Fruit fly (Drosophila melanogaster) whole organism, embryonic: ENCODE data around the gene CG32202.

Experiments
- Ada2b ChIP-seq: fragments of 200-800 bp; sonication (Bioruptor generic); IDR thresholded peaks from 2 replicates; pipeline ENCODE4 v1.3.6; 2022; ENCODE audit warnings: missing biosample characterization, missing genetic modification characterization
- Adf1 ChIP-seq: fragments of 200-800 bp; sonication (Bioruptor generic); IDR thresholded peaks from 2 replicates; pipeline ENCODE4 v1.3.6; 2022; ENCODE audit warnings: missing biosample characterization, missing genetic modification characterization
- CG11504 ChIP-seq: fragments of 200-800 bp; sonication (Bioruptor generic); optimal IDR thresholded peaks from 3 replicates; lab custom pipeline; 2019; ENCODE audit warnings: missing biosample characterization, mild to moderate bottlenecking, missing genetic modification characterization, moderate library complexity
- CG11560 ChIP-seq: fragments of 200-800 bp; sonication (Bioruptor generic); IDR thresholded peaks from 3 replicates; pipeline ENCODE4 v1.3.6; 2022; ENCODE audit warnings: missing biosample characterization, missing genetic modification characterization
- CG12236 ChIP-seq: fragments of 200-800 bp; sonication (Bioruptor generic); optimal IDR thresholded peaks from 2 replicates; lab custom pipeline; 2016; ENCODE audit warnings: missing biosample characterization, missing genetic modification characterization
- CG12391 ChIP-seq: fragments of 200-800 bp; sonication (Bioruptor generic); optimal IDR thresholded peaks from 3 replicates; lab custom pipeline; 2018; ENCODE audit warnings: missing biosample characterization, mild to moderate bottlenecking, missing genetic modification characterization, moderate library complexity
- CG14050 ChIP-seq: fragments of 200-800 bp; sonication (Bioruptor generic); IDR thresholded peaks from 3 replicates; pipeline ENCODE4 v1.3.6; 2022; ENCODE audit warnings: missing biosample characterization, missing genetic modification characterization
- CG17385 ChIP-seq: fragments of 200-800 bp; sonication (Bioruptor generic); optimal IDR thresholded peaks from 3 replicates; lab custom pipeline; 2018; ENCODE audit warnings: missing biosample characterization, mild to moderate bottlenecking, missing genetic modification characterization
- CG1832 ChIP-seq: fragments of 200-800 bp; sonication (Bioruptor generic); optimal IDR thresholded peaks from 2 replicates; lab custom pipeline; 2017; ENCODE audit warnings: missing biosample characterization, mild to moderate bottlenecking, missing genetic modification characterization, inconsistent platforms
- CG2129 ChIP-seq: fragments of 200-800 bp; sonication (Bioruptor generic); IDR thresholded peaks from 2 replicates; pipeline ENCODE4 v1.3.6; 2022; ENCODE audit warnings: missing biosample characterization, missing genetic modification characterization; ENCODE audit not compliant: partially characterized antibody
- CG2199 ChIP-seq: fragments of 200-800 bp; sonication (Bioruptor generic); IDR thresholded peaks from 3 replicates; pipeline ENCODE4 v1.3.6; 2022; ENCODE audit warnings: missing biosample characterization, missing genetic modification characterization
- CG33213 ChIP-seq: fragments of 200-800 bp; sonication (Bioruptor generic); optimal IDR thresholded peaks from 3 replicates; lab custom pipeline; 2016; ENCODE audit warnings: missing biosample characterization, missing genetic modification characterization
- CG7357 ChIP-seq: fragments of 200-800 bp; sonication (Bioruptor generic); IDR thresholded peaks from 3 replicates; pipeline ENCODE4 v1.3.6; 2022; ENCODE audit warnings: missing biosample characterization, missing genetic modification characterization
- CG7839 ChIP-seq: fragments of 200-800 bp; sonication (Bioruptor generic); optimal IDR thresholded peaks from 3 replicates; lab custom pipeline; 2018; ENCODE audit warnings: missing biosample characterization, mild to moderate bottlenecking, missing genetic modification characterization, moderate library complexity
- CG9932 ChIP-seq: fragments of 200-800 bp; sonication (Bioruptor generic); IDR thresholded peaks from 2 replicates; pipeline ENCODE4 v1.3.6; 2022; ENCODE audit warnings: missing biosample characterization, missing genetic modification characterization
- CTCF ChIP-seq: fragments of 200-800 bp; sonication (Bioruptor generic); optimal IDR thresholded peaks from 2 replicates; lab custom pipeline; 2017; ENCODE audit warnings: missing biosample characterization, mild to moderate bottlenecking, missing genetic modification characterization, moderate library complexity
- Dfd ChIP-seq, 2 experiments: fragments of >200 bp; optimal IDR thresholded peaks; 2 replicates each; lab custom pipeline; 2017; ENCODE audit warnings: missing biosample characterization in 2 of 2, missing genetic modification characterization in 2 of 2
- Ets65A ChIP-seq: fragments of 200-800 bp; sonication (Bioruptor generic); peaks from one replicate; lab custom pipeline; 2016; ENCODE audit warnings: missing biosample characterization, missing genetic modification characterization
- H2.0 ChIP-seq: fragments of 200-800 bp; sonication (Bioruptor generic); IDR thresholded peaks from 2 replicates; pipeline ENCODE4 v1.3.6; 2022; ENCODE audit warnings: missing biosample characterization, missing genetic modification characterization
- HLH3B ChIP-seq: fragments of 200-800 bp; sonication (Bioruptor generic); IDR thresholded peaks from 2 replicates; pipeline ENCODE4 v1.3.6; 2022; ENCODE audit warnings: missing biosample characterization, missing genetic modification characterization
- Hey ChIP-seq: fragments of 200-800 bp; sonication (Bioruptor generic); optimal IDR thresholded peaks from 3 replicates; lab custom pipeline; 2018; ENCODE audit warnings: missing biosample characterization, mild to moderate bottlenecking, missing genetic modification characterization
- Med ChIP-seq: fragments of 200-800 bp; sonication (Bioruptor generic); peaks from one replicate; lab custom pipeline; 2016; ENCODE audit warnings: missing biosample characterization, missing genetic modification characterization, mild to moderate bottlenecking, inconsistent platforms, moderate library complexity
- Nf-YB ChIP-seq: fragments of 200-800 bp; sonication (Bioruptor generic); optimal IDR thresholded peaks from 3 replicates; lab custom pipeline; 2019; ENCODE audit warnings: missing biosample characterization, mild to moderate bottlenecking, missing genetic modification characterization, moderate library complexity
- Sin3A ChIP-seq: fragments of >200 bp; optimal IDR thresholded peaks from 2 replicates; lab custom pipeline; 2018
- abd-A ChIP-seq: fragments of 200-800 bp; sonication (Bioruptor generic); optimal IDR thresholded peaks from 3 replicates; lab custom pipeline; 2019; ENCODE audit warnings: missing biosample characterization, mild to moderate bottlenecking, missing genetic modification characterization, moderate library complexity
- amos ChIP-seq: fragments of 200-800 bp; sonication (Bioruptor generic); IDR thresholded peaks from 2 replicates; pipeline ENCODE4 v1.3.6; 2022; ENCODE audit warnings: missing biosample characterization, missing genetic modification characterization; ENCODE audit not compliant: partially characterized antibody
- btn ChIP-seq: fragments of 200-800 bp; sonication (Bioruptor generic); optimal IDR thresholded peaks from 2 replicates; lab custom pipeline; 2016; ENCODE audit warnings: missing biosample characterization, missing genetic modification characterization
- crol ChIP-seq: fragments of 200-800 bp; sonication (Bioruptor generic); IDR thresholded peaks from 2 replicates; pipeline ENCODE4 v1.3.6; 2022; ENCODE audit warnings: missing biosample characterization, missing genetic modification characterization
- dan ChIP-seq: fragments of 200-800 bp; sonication (Bioruptor generic); IDR thresholded peaks from 2 replicates; pipeline ENCODE4 v1.3.6; 2022; ENCODE audit warnings: missing biosample characterization, missing genetic modification characterization
- dimm ChIP-seq: fragments of 200-800 bp; sonication (Bioruptor generic); IDR thresholded peaks from 2 replicates; pipeline ENCODE4 v1.3.6; 2022; ENCODE audit warnings: missing biosample characterization, missing genetic modification characterization
- dm ChIP-seq: fragments of 200-800 bp; sonication (Bioruptor generic); optimal IDR thresholded peaks from 3 replicates; lab custom pipeline; 2016; ENCODE audit warnings: missing biosample characterization, missing genetic modification characterization
- dpn ChIP-seq, 2 experiments: fragments of 200-800 bp; sonication (Bioruptor generic); optimal IDR thresholded peaks; 3 replicates each; lab custom pipeline; 2016; ENCODE audit warnings: missing biosample characterization in 2 of 2, missing genetic modification characterization in 2 of 2
- gcm ChIP-seq: fragments of 200-800 bp; sonication (Bioruptor generic); optimal IDR thresholded peaks from 2 replicates; lab custom pipeline; 2019; ENCODE audit warnings: missing biosample characterization, mild to moderate bottlenecking, missing genetic modification characterization, moderate library complexity
- her ChIP-seq: fragments of 200-800 bp; sonication (Bioruptor generic); optimal IDR thresholded peaks from 2 replicates; lab custom pipeline; 2016; ENCODE audit warnings: missing biosample characterization, missing genetic modification characterization
- luna ChIP-seq: fragments of 200-800 bp; sonication (Bioruptor generic); optimal IDR thresholded peaks from 2 replicates; lab custom pipeline; 2016; ENCODE audit warnings: missing biosample characterization, missing genetic modification characterization
- maf-S ChIP-seq: fragments of 200-800 bp; sonication (Bioruptor generic); optimal IDR thresholded peaks from 2 replicates; lab custom pipeline; 2016; ENCODE audit warnings: missing biosample characterization, missing genetic modification characterization
- pita ChIP-seq: fragments of 200-800 bp; sonication (Bioruptor generic); optimal IDR thresholded peaks from 2 replicates; lab custom pipeline; 2017; ENCODE audit warnings: missing biosample characterization, mild to moderate bottlenecking, missing genetic modification characterization
- pum ChIP-seq: fragments of 200-800 bp; sonication (Bioruptor generic); optimal IDR thresholded peaks from 2 replicates; lab custom pipeline; 2016; ENCODE audit warnings: missing biosample characterization, missing genetic modification characterization
- sens ChIP-seq: fragments of 200-800 bp; sonication (Bioruptor generic); peaks from one replicate; lab custom pipeline; 2016; ENCODE audit warnings: missing biosample characterization, missing genetic modification characterization
- seq ChIP-seq: fragments of 200-800 bp; sonication (Bioruptor generic); IDR thresholded peaks from 2 replicates; pipeline ENCODE4 v1.3.6; 2022; ENCODE audit warnings: missing biosample characterization, missing genetic modification characterization
- sna ChIP-seq: fragments of 200-800 bp; sonication (Bioruptor generic); IDR thresholded peaks from 2 replicates; pipeline ENCODE4 v1.3.6; 2022; ENCODE audit warnings: missing biosample characterization, missing genetic modification characterization; ENCODE audit not compliant: partially characterized antibody
- sob ChIP-seq: fragments of 200-800 bp; sonication (Bioruptor generic); IDR thresholded peaks from 2 replicates; pipeline ENCODE4 v1.3.6; 2022; ENCODE audit warnings: missing biosample characterization, missing genetic modification characterization
- tup ChIP-seq: fragments of 200-800 bp; sonication (Bioruptor generic); optimal IDR thresholded peaks from 2 replicates; lab custom pipeline; 2016; ENCODE audit warnings: missing biosample characterization, mild to moderate bottlenecking, missing genetic modification characterization, moderate library complexity
- vnd ChIP-seq: fragments of 200-800 bp; sonication (Bioruptor generic); IDR thresholded peaks from 3 replicates; pipeline ENCODE4 v1.3.6; 2022; ENCODE audit warnings: missing biosample characterization, missing genetic modification characterization; ENCODE audit not compliant: partially characterized antibody

Gene CG32202

DNA sequence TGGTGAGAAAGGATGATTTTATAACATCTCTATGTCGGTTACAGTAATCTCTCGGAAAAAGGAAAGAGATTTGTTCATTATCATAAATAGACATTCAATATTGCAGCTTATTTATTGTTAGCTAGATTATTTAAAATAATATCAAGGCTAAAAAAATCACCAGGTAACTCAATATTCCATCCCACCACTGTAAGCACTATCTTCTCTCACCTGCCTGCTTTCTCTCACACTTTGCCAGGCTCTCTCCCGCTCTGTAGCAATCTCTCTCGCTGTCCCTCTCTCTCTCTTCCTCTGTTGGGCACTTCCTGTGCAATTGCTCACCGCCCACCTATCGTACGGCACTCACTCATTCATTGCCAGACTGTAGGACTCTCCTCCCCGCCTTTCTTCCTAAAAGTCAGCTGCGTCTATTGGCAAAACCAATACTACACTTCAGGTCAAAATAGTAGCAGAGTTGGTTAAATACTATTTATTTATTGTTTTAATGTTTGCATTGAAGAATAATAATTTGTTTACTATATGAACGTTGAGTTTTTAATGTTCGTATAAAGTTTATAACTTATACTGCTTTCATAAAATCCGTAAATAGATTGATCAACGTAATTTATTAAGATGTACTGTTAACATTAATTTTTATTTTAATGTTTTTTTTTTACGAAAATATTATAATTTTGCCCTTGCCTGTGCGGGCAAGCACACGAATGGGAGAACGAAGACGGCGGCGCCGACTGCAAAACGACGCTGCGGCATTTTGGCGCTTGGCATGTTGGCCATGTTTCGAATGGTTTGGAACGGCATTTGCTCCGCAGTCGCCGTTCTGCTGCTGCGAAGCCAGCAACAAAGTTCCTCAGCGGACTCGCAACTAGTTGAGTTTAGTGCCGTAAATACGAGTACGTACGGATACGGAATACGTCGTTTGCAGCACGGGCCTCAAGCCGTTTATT lies 41.1 kb upstream of the CG32202 start (continued):
- TF ChIP-seq dan (GFP tag; lab: Robert Waterston, UW) = peak; percentile 83
- peak; percentile 72 for TF ChIP-seq CG12236 (GFP tag; lab: Kevin White, UChicago)

DNA sequence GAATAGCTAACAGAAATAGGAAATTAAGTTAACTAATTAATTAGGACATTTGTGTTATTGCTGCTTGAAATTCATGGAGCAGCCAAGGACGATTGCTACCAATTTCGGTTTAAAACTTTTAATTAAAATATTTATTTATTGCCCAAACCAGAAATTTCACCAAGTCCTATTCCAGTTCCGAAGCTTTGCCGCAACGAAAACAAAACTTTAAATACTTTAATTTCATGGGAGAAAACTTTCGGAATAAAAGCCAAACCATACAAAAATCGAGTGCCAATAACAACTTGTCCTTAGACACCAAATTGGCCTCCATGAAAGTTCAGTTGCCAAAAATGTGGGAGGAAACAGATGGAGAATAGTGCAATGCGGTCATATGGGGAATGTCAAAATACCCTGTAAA lies 38.8 kb upstream of the CG32202 start:
- no peak for TF ChIP-seq abd-A (tag; lab: Kevin White, UChicago)
- TF ChIP-seq CG14050 (GFP tag; lab: Robert Waterston, UW) = no peak
- TF ChIP-seq Ets65A (GFP tag; lab: Kevin White, UChicago) = peak; percentile 78
- no peak for TF ChIP-seq vnd (GFP tag; lab: Robert Waterston, UW)
- TF ChIP-seq, all 482 proteins: peak for 1

dm6 chr3L:18653737-18654136 lies 28.2 kb upstream of the CG32202 start:
- TF ChIP-seq CG33213 (GFP tag; lab: Kevin White, UChicago) (no peak), Ada2b (GFP tag; lab: Robert Waterston, UW) (0 out of 2 replicates have a peak, but pooled peaks have one; percentile 16), Ets65A (GFP tag; lab: Kevin White, UChicago) (peak; percentile 54), CG1832 (peak; percentile 37), crol (GFP tag; lab: Robert Waterston, UW) (peak; percentile 61), Med (GFP tag; lab: Kevin White, UChicago) (peak; percentile 68), Hey (tag; lab: Kevin White, UChicago) (peak; percentile 70), sens (GFP tag; lab: Kevin White, UChicago) (peak; percentile 75), CG7357 (GFP tag; lab: Robert Waterston, UW) (0 out of 3 replicates have a peak, but pooled peaks have one; percentile 8), her (no peak), dpn (GFP tag; optimal IDR thresholded peaks at IDR 0.05; lab: Kevin White, UChicago) (no peak)

DNA sequence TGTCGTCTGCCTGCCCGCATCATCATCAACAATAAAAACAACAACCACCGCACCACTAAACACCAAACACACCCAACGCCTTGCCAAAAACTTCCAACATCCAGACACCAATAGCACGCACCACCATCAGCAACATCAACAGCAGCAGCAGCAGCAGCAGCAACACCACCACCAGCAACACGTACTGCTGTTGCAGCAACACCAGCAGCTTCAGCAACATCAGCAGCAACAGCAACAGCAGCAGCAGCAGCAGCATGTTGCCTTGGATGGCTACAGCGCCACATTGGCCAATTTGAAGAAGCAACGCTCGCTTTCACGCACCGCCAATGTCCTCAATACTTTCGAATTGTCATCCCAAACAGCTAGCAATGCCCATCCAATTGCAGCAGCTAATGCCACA lies 16.4 kb upstream of the CG32202 start:
- TF ChIP-seq HLH3B (GFP tag; lab: Robert Waterston, UW) (no peak), dimm (GFP tag; lab: Robert Waterston, UW) (no peak), gcm (GFP tag; lab: Kevin White, UChicago) (peak; percentile 54), Dfd (GFP tag; optimal IDR thresholded peaks at IDR 0.05; lab: Kevin White, UChicago) (peak in 1 of 2 experiments; percentile 35), Adf1 (peak; percentile 17; the same call in 1 of the 2 replicates), CG12391 (tag; lab: Kevin White, UChicago) (no peak), H2.0 (GFP tag; lab: Robert Waterston, UW) (no peak), sob (GFP tag; lab: Robert Waterston, UW) (no peak), Med (GFP tag; lab: Kevin White, UChicago) (peak; percentile 16), CTCF (GFP tag; lab: Kevin White, UChicago) (peak; percentile 7), sna (GFP tag; lab: Robert Waterston, UW) (0 out of 2 replicates have a peak, but pooled peaks have one; percentile 18), pum (GFP tag; lab: Kevin White, UChicago) (no peak), CG11560 (tag; lab: Robert Waterston, UW) (no peak), CG11504 (peak; percentile 99), CG2199 (GFP tag; lab: Robert Waterston, UW) (0 out of 3 replicates have a peak, but pooled peaks have one; percentile 38)

DNA sequence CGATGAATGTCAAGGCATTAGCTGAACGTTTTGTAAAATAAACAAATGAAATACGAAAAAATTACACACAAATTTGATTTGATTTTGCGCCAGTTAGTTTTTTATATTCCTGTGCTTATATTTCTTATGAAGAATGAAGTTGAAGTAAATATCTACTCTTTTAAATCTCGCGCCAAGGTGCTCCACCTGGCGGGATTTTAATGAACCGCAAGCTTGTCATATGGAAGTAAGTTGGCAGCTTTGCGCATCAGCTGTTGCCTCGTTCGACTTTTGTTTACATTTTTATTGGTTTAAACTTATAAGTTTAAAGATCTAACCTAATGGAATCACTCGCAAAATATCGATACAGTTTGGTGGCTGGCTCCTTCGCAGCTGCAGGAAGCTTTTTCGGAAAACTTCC lies 14.9 kb upstream of the CG32202 start, which contains the start of gene CG42495:
Gene CG42495 (plus strand): TSS at position 247 of the 400 bp plus-strand sequence.
- no peak for TF ChIP-seq pita (GFP tag; lab: Kevin White, UChicago)
- TF ChIP-seq CG2129 (GFP tag; lab: Robert Waterston, UW) = no peak
- peak; percentile 21; the same call in 1 of the 2 replicates for TF ChIP-seq amos (GFP tag; lab: Robert Waterston, UW)
- TF ChIP-seq dm (GFP tag; lab: Kevin White, UChicago) = no peak
- TF ChIP-seq seq (GFP tag; lab: Robert Waterston, UW) = no peak
- TF ChIP-seq CG9932 = no peak
- no peak for TF ChIP-seq tup (GFP tag; lab: Kevin White, UChicago)
- TF ChIP-seq Hey (tag; lab: Kevin White, UChicago) = no peak
- TF ChIP-seq luna (GFP tag; lab: Kevin White, UChicago) = no peak
- no peak for TF ChIP-seq Sin3A (lab: Kevin White, UChicago)
- no peak for TF ChIP-seq CG17385 (GFP tag; lab: Kevin White, UChicago)
- TF ChIP-seq maf-S (GFP tag; lab: Kevin White, UChicago) = no peak
- no peak for TF ChIP-seq btn (GFP tag; lab: Kevin White, UChicago)
- TF ChIP-seq CG7839 (tag; lab: Kevin White, UChicago) = no peak
- no peak for TF ChIP-seq Nf-YB
- no peak for TF ChIP-seq pum (GFP tag; lab: Kevin White, UChicago)
